Worm (Caenorhabditis elegans): ENCODE measurements around the gene Y66D12A.16.

ce11 chrIII:11510826-11511225 is 12.5 kb upstream of the Y66D12A.16 start:
- TF ChIP-seq tbx-11 (GFP tag; IDR thresholded peaks at IDR 0.05), result no peak
- TF ChIP-seq hmbx-1 (tag; optimal IDR thresholded peaks at IDR 0.05), result no peak
